Worm (Caenorhabditis elegans) whole organism, L4 larva: Measurements from ENCODE around the gene unc-6.

Experiments used
- D1046.2 ChIP-seq: fragments of 200-800 bp; sonication (Bioruptor generic); IDR thresholded peaks from 2 replicates; pipeline ENCODE4 v1.3.6; 2022; ENCODE audit warnings: missing genetic modification characterization, missing compliant biosample characterization
- F10B5.3 ChIP-seq: sonication (generic microtip); optimal IDR thresholded peaks from 2 replicates; lab custom pipeline; 2016; ENCODE audit warnings: mild to moderate bottlenecking, missing genetic modification characterization, missing compliant biosample characterization
- F49E8.2 ChIP-seq: sonication (generic microtip); optimal IDR thresholded peaks from 2 replicates; lab custom pipeline; 2016; ENCODE audit warnings: missing compliant biosample characterization, mild to moderate bottlenecking, missing genetic modification characterization, borderline replicate concordance
- T20F7.1 ChIP-seq: fragments of 200-800 bp; sonication (Bioruptor generic); optimal IDR thresholded peaks from 2 replicates; lab custom pipeline; 2018; ENCODE audit warnings: mild to moderate bottlenecking, missing genetic modification characterization, missing compliant biosample characterization
- T26A8.4 ChIP-seq: fragments of 200-800 bp; sonication (Bioruptor generic); IDR thresholded peaks from 2 replicates; pipeline ENCODE4 v1.3.6; 2022; ENCODE audit warnings: missing genetic modification characterization, missing compliant biosample characterization
- Y75B8A.6 ChIP-seq: fragments of 200-800 bp; sonication (Bioruptor generic); IDR thresholded peaks from 2 replicates; pipeline ENCODE4 v1.3.6; 2022; ENCODE audit warnings: missing genetic modification reagents, missing genetic modification characterization, missing compliant biosample characterization
- ZK546.5 ChIP-seq, 2 experiments: sonication (generic microtip); optimal IDR thresholded peaks; 2 replicates each; lab custom pipeline; 2017; ENCODE audit warnings: missing biosample characterization in 2 of 2, missing genetic modification characterization in 2 of 2
- aly-2 ChIP-seq: sonication (generic microtip); optimal IDR thresholded peaks from 2 replicates; lab custom pipeline; 2018; ENCODE audit warnings: missing biosample characterization, missing genetic modification characterization
- arid-1 ChIP-seq: fragments of 200-800 bp; sonication (Bioruptor generic); conservative IDR thresholded peaks from 2 replicates; pipeline ENCODE4 v1.3.6; 2022; ENCODE audit warnings: missing genetic modification reagents, missing genetic modification characterization, missing compliant biosample characterization
- ceh-20 ChIP-seq: fragments of 200-800 bp; sonication (Bioruptor generic); IDR thresholded peaks from 2 replicates; pipeline ENCODE4 v1.3.6; 2022; ENCODE audit warnings: missing genetic modification reagents, missing genetic modification characterization, missing compliant biosample characterization
- ceh-44 ChIP-seq: fragments of 200-800 bp; sonication (Bioruptor generic); IDR thresholded peaks from 2 replicates; pipeline ENCODE4 v1.3.6; 2022; ENCODE audit warnings: missing genetic modification reagents, missing genetic modification characterization, missing compliant biosample characterization
- ceh-62 ChIP-seq: sonication (generic microtip); optimal IDR thresholded peaks from 2 replicates; lab custom pipeline; 2017; ENCODE audit warnings: missing biosample characterization, missing genetic modification characterization
- ceh-82 ChIP-seq: sonication (generic microtip); optimal IDR thresholded peaks from 2 replicates; lab custom pipeline; 2017; ENCODE audit warnings: missing biosample characterization, missing genetic modification characterization
- ces-1 ChIP-seq: fragments of 150-350 bp; sonication (generic microtip); optimal IDR thresholded peaks from 4 replicates; lab custom pipeline; 2014; ENCODE audit warnings: missing biosample characterization, missing genetic modification reagents, missing genetic modification characterization
- cey-2 ChIP-seq: sonication (generic microtip); optimal IDR thresholded peaks from 3 replicates; lab custom pipeline; 2017; ENCODE audit warnings: missing genetic modification characterization, mild to moderate bottlenecking, missing compliant biosample characterization, antibody characterized with exemption, borderline replicate concordance; ENCODE audit not compliant: insufficient read depth
- ctbp-1 ChIP-seq: fragments of 200-800 bp; sonication (Bioruptor generic); IDR thresholded peaks from 2 replicates; pipeline ENCODE4 v1.3.6; 2022; ENCODE audit warnings: missing genetic modification reagents, missing genetic modification characterization, missing compliant biosample characterization
- daf-19 ChIP-seq: fragments of 200-800 bp; sonication (Bioruptor generic); conservative IDR thresholded peaks from 2 replicates; pipeline ENCODE4 v1.3.6; 2022; ENCODE audit warnings: missing genetic modification characterization, missing compliant biosample characterization
- daf-8 ChIP-seq: fragments of 200-800 bp; sonication (Bioruptor generic); IDR thresholded peaks from 2 replicates; pipeline ENCODE4 v1.3.6; 2022; ENCODE audit warnings: missing genetic modification characterization, missing compliant biosample characterization
- dmd-8 ChIP-seq: fragments of 200-800 bp; sonication (Bioruptor generic); IDR thresholded peaks from 2 replicates; pipeline ENCODE4 v1.3.6; 2022; ENCODE audit warnings: missing genetic modification characterization, missing compliant biosample characterization
- dmd-9 ChIP-seq: fragments of 200-800 bp; sonication (Bioruptor generic); IDR thresholded peaks from 2 replicates; pipeline ENCODE4 v1.3.6; 2022; ENCODE audit warnings: missing genetic modification reagents, missing genetic modification characterization, missing compliant biosample characterization
- duxl-1 ChIP-seq: sonication (generic microtip); optimal IDR thresholded peaks from 2 replicates; lab custom pipeline; 2016; ENCODE audit warnings: mild to moderate bottlenecking, missing genetic modification characterization, moderate library complexity, missing compliant biosample characterization; ENCODE audit not compliant: poor library complexity
- egl-27 ChIP-seq: sonication (generic microtip); optimal IDR thresholded peaks from 3 replicates; lab custom pipeline; 2017; ENCODE audit warnings: missing biosample characterization, missing genetic modification reagents, missing genetic modification characterization
- egl-43 ChIP-seq: fragments of 200-800 bp; sonication (Bioruptor generic); IDR thresholded peaks from 2 replicates; pipeline ENCODE4 v1.3.6; 2022; ENCODE audit warnings: missing genetic modification reagents, missing genetic modification characterization, missing compliant biosample characterization
- fos-1 ChIP-seq: fragments of 150-350 bp; optimal IDR thresholded peaks from 2 replicates; lab custom pipeline; 2014; ENCODE audit warnings: missing biosample characterization, missing genetic modification characterization
- hlh-11 ChIP-seq: fragments of 200-800 bp; sonication (Bioruptor generic); optimal IDR thresholded peaks from 2 replicates; lab custom pipeline; 2018; ENCODE audit warnings: mild to moderate bottlenecking, missing genetic modification characterization, missing compliant biosample characterization
- hlh-30 ChIP-seq: sonication (generic microtip); optimal IDR thresholded peaks from 2 replicates; lab custom pipeline; 2017; ENCODE audit warnings: antibody characterized with exemption, mild to moderate bottlenecking, missing genetic modification characterization, missing compliant biosample characterization; ENCODE audit not compliant: insufficient read depth
- hmg-1.1 ChIP-seq: fragments of 200-800 bp; sonication (Bioruptor generic); IDR thresholded peaks from 2 replicates; pipeline ENCODE4 v1.3.6; 2022; ENCODE audit warnings: missing genetic modification reagents, missing genetic modification characterization, missing compliant biosample characterization
- lim-7 ChIP-seq: fragments of 200-800 bp; sonication (Bioruptor generic); IDR thresholded peaks from 2 replicates; pipeline ENCODE4 v1.3.6; 2022; ENCODE audit warnings: missing genetic modification characterization, missing compliant biosample characterization
- lin-15B ChIP-seq: fragments of 150-350 bp; sonication (generic microtip); optimal IDR thresholded peaks from 3 replicates; lab custom pipeline; 2014; ENCODE audit warnings: missing biosample characterization, missing genetic modification characterization
- lin-29 ChIP-seq: fragments of 200-800 bp; sonication (Bioruptor generic); IDR thresholded peaks from 2 replicates; pipeline ENCODE4 v1.3.6; 2022; ENCODE audit warnings: missing genetic modification reagents, missing genetic modification characterization, missing compliant biosample characterization
- lin-38 ChIP-seq: fragments of 200-800 bp; sonication (Bioruptor generic); IDR thresholded peaks from 2 replicates; pipeline ENCODE4 v1.3.6; 2022; ENCODE audit warnings: missing genetic modification reagents, missing genetic modification characterization, missing compliant biosample characterization
- madf-9 ChIP-seq: fragments of 200-800 bp; sonication (Bioruptor generic); conservative IDR thresholded peaks from 2 replicates; pipeline ENCODE4 v1.3.6; 2022; ENCODE audit warnings: missing genetic modification reagents, missing genetic modification characterization, missing compliant biosample characterization
- mep-1 ChIP-seq: fragments of 150-350 bp; sonication (generic microtip); optimal IDR thresholded peaks from 3 replicates; lab custom pipeline; 2014; ENCODE audit warnings: missing biosample characterization, missing genetic modification characterization
- mes-2 ChIP-seq: sonication (generic microtip); optimal IDR thresholded peaks from 2 replicates; lab custom pipeline; 2016; ENCODE audit warnings: missing genotype, mild to moderate bottlenecking, missing genetic modification characterization, missing compliant biosample characterization; ENCODE audit not compliant: poor library complexity, severe bottlenecking
- mxl-3 ChIP-seq: fragments of 200-800 bp; sonication (Bioruptor generic); optimal IDR thresholded peaks from 2 replicates; lab custom pipeline; 2018; ENCODE audit warnings: mild to moderate bottlenecking, missing genetic modification characterization, missing compliant biosample characterization
- nhr-10 ChIP-seq: fragments of 150-350 bp; optimal IDR thresholded peaks from 2 replicates; lab custom pipeline; 2014; ENCODE audit warnings: missing biosample characterization, missing genetic modification characterization
- nhr-111 ChIP-seq: fragments of 200-800 bp; sonication (Bioruptor generic); optimal IDR thresholded peaks from 2 replicates; lab custom pipeline; 2018; ENCODE audit warnings: mild to moderate bottlenecking, missing genetic modification characterization, missing compliant biosample characterization
- nhr-28 ChIP-seq: fragments of 150-350 bp; optimal IDR thresholded peaks from 2 replicates; lab custom pipeline; 2014; ENCODE audit warnings: missing biosample characterization, missing genetic modification characterization
- nhr-42 ChIP-seq: fragments of 200-800 bp; sonication (Bioruptor generic); IDR thresholded peaks from 2 replicates; pipeline ENCODE4 v1.3.6; 2022; ENCODE audit warnings: missing genetic modification characterization, missing compliant biosample characterization
- pha-4 ChIP-seq, 2 experiments: fragments of 150-350 bp in 1 of 2; fragments of 200-800 bp in 1 of 2; sonication (Bioruptor generic) in 1 of 2; IDR thresholded peaks in 1 of 2; optimal IDR thresholded peaks in 1 of 2; 2 replicates each; pipeline versions ENCODE4 v1.3.6 to Lab custom; 2014 to 2022; ENCODE audit warnings: missing genetic modification characterization in 2 of 2, missing genetic modification reagents in 2 of 2, missing biosample characterization in 1 of 2, missing compliant biosample characterization in 1 of 2
- php-3 ChIP-seq: fragments of 200-800 bp; sonication (Bioruptor generic); IDR thresholded peaks from 2 replicates; pipeline ENCODE4 v1.3.6; 2022; ENCODE audit warnings: missing genetic modification reagents, missing genetic modification characterization, missing compliant biosample characterization
- saeg-2 ChIP-seq: fragments of 200-800 bp; sonication (Bioruptor generic); IDR thresholded peaks from 2 replicates; pipeline ENCODE4 v1.3.6; 2022; ENCODE audit warnings: missing genetic modification reagents, missing genetic modification characterization, missing compliant biosample characterization
- set-16 ChIP-seq: fragments of 200-800 bp; sonication (Bioruptor generic); IDR thresholded peaks from 2 replicates; pipeline ENCODE4 v1.3.6; 2022; ENCODE audit warnings: missing genetic modification reagents, missing genetic modification characterization, missing compliant biosample characterization
- skn-1 ChIP-seq: fragments of 150-350 bp; optimal IDR thresholded peaks from 2 replicates; lab custom pipeline; 2014; ENCODE audit warnings: missing biosample characterization, missing genetic modification characterization
- snpc-4 ChIP-seq: fragments of 150-350 bp; optimal IDR thresholded peaks from 2 replicates; lab custom pipeline; 2014; ENCODE audit warnings: missing biosample characterization, missing genetic modification characterization
- spr-1 ChIP-seq: sonication (generic microtip); optimal IDR thresholded peaks from 2 replicates; lab custom pipeline; 2016; ENCODE audit warnings: mild to moderate bottlenecking, missing genetic modification characterization, missing compliant biosample characterization
- tag-97 ChIP-seq: fragments of 200-800 bp; sonication (Bioruptor generic); IDR thresholded peaks from 2 replicates; pipeline ENCODE4 v1.3.6; 2022; ENCODE audit warnings: missing genetic modification characterization, missing compliant biosample characterization
- unc-130 ChIP-seq: sonication (generic microtip); optimal IDR thresholded peaks from 2 replicates; lab custom pipeline; 2016; ENCODE audit warnings: missing genetic modification reagents, missing genetic modification characterization, missing compliant biosample characterization
- unc-39 ChIP-seq: sonication (generic microtip); optimal IDR thresholded peaks from 2 replicates; lab custom pipeline; 2017; ENCODE audit warnings: missing biosample characterization, missing genetic modification characterization
- zfp-2 ChIP-seq: sonication (generic microtip); optimal IDR thresholded peaks from 2 replicates; lab custom pipeline; 2016; ENCODE audit warnings: mild to moderate bottlenecking, missing genetic modification characterization, missing compliant biosample characterization

unc-6 gene

DNA sequence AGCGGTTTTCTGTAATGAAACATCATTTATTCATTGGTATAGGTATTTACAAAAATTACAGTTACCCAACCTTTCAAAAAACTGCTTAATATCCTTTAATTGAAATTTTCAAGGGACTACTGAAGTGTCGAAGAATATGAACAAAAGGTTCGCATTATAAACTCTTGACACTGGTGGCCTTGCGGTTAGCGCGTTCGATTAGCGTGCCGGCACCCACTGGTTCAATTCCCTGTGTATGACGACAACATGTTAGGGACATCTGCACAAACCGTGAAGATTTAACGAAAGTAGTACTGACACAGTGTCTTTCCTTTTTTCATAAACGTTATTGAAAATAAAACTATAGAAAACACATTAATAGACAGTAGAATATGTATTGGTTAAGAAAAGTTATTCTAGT, 21.8 kb upstream of the unc-6 start (continued):
- TF ChIP-seq ZK546.5 (tag; optimal IDR thresholded peaks at IDR 0.05; lab: Kevin White, UChicago) (no peak), skn-1 (no peak), fos-1 (no peak), tag-97 (GFP tag; lab: Robert Waterston, UW) (no peak), mxl-3 (peak; percentile 69), nhr-42 (GFP tag; lab: Robert Waterston, UW) (peak; percentile 69), zfp-2 (tag; lab: Kevin White, UChicago) (peak; percentile 38), lin-29 (GFP tag; lab: Robert Waterston, UW) (0 out of 2 replicates have a peak, but pooled peaks have one; percentile 39), ceh-44 (GFP tag; lab: Robert Waterston, UW) (peak; percentile 70; the same call in 1 of the 2 replicates), cey-2 (tag; lab: Kevin White, UChicago) (no peak), egl-43 (GFP tag; lab: Robert Waterston, UW) (peak; percentile 96), dmd-9 (GFP tag; lab: Robert Waterston, UW) (peak; percentile 69; the same call in 1 of the 2 replicates), madf-9 (GFP tag; lab: Robert Waterston, UW) (peak; percentile 90), mes-2 (tag; lab: Kevin White, UChicago) (peak; percentile 85), snpc-4 (tag; lab: Kevin White, UChicago) (no peak), unc-39 (tag; lab: Kevin White, UChicago) (no peak), nhr-111 (peak; percentile 88), lim-7 (GFP tag; lab: Robert Waterston, UW) (peak; percentile 92), php-3 (GFP tag; lab: Robert Waterston, UW) (peak; percentile 85), ceh-82 (tag; lab: Kevin White, UChicago) (no peak), aly-2 (no peak), Y75B8A.6 (peak; percentile 79; the same call in 1 of the 2 replicates), nhr-10 (tag; lab: Kevin White, UChicago) (no peak), spr-1 (tag; lab: Kevin White, UChicago) (peak; percentile 75), F49E8.2 (tag; lab: Kevin White, UChicago) (peak; percentile 68), daf-19 (GFP tag; lab: Robert Waterston, UW) (peak; percentile 89), set-16 (no peak), dmd-8 (GFP tag; lab: Robert Waterston, UW) (peak; percentile 94), T20F7.1 (peak; percentile 60), ceh-20 (GFP tag; lab: Robert Waterston, UW) (peak; percentile 64; the same call in 1 of the 2 replicates), T26A8.4 (peak; percentile 85), ces-1 (GFP tag; lab: Kevin White, UChicago) (no peak), daf-8 (GFP tag; lab: Robert Waterston, UW) (0 out of 2 replicates have a peak, but pooled peaks have one; percentile 33), D1046.2 (GFP tag; lab: Robert Waterston, UW) (peak; percentile 47; the same call in 1 of the 2 replicates), nhr-28 (peak; percentile 20), arid-1 (GFP tag; lab: Robert Waterston, UW) (peak; percentile 91), mep-1 (no peak), ceh-62 (no peak), egl-27 (tag; lab: Kevin White, UChicago) (no peak), saeg-2 (GFP tag; lab: Robert Waterston, UW) (peak; percentile 36; the same call in 1 of the 2 replicates), lin-15B (no peak), hlh-30 (tag; lab: Kevin White, UChicago) (peak; percentile 62), lin-38 (GFP tag; lab: Robert Waterston, UW) (no peak; the same call in 1 of the 2 replicates), F10B5.3 (peak; percentile 73), duxl-1 (peak; percentile 89), unc-130 (no peak), hlh-11 (tag; lab: Kevin White, UChicago) (peak; percentile 68), pha-4 (GFP tag; IDR thresholded peaks at IDR 0.05; lab: Robert Waterston, UW) (peak; percentile 91), pha-4 (tag; optimal IDR thresholded peaks at IDR 0.05; lab: Kevin White, UChicago) (no peak), hmg-1.1 (peak; percentile 76), ctbp-1 (GFP tag; lab: Robert Waterston, UW) (peak; percentile 81)
